Worm (Caenorhabditis elegans) whole organism, L1 larva: ENCODE measurements around the gene him-3.

ENCODE experiments used
- blmp-1 ChIP-seq: fragments of 150-350 bp; optimal IDR thresholded peaks from 2 replicates; lab custom pipeline; 2014; ENCODE audit warnings: missing biosample characterization, missing genetic modification characterization
- ceh-8 ChIP-seq: fragments of 200-800 bp; sonication (Bioruptor generic); optimal IDR thresholded peaks from 2 replicates; lab custom pipeline; 2018; ENCODE audit warnings: mild to moderate bottlenecking, missing genetic modification characterization, moderate library complexity, missing compliant biosample characterization
- ceh-88 ChIP-seq: fragments of 200-800 bp; sonication (Bioruptor generic); IDR thresholded peaks from 2 replicates; pipeline ENCODE4 v1.3.6; 2022; ENCODE audit warnings: missing genetic modification characterization, missing compliant biosample characterization
- ces-1 ChIP-seq: fragments of 150-350 bp; optimal IDR thresholded peaks from 2 replicates; lab custom pipeline; 2014; ENCODE audit warnings: missing biosample characterization, missing genetic modification reagents, missing genetic modification characterization
- dpl-1 ChIP-seq, 3 experiments: fragments of 150-350 bp in 2 of 3; sonication (generic microtip) in 1 of 3; optimal IDR thresholded peaks; 2 replicates each; lab custom pipeline; 2014 to 2017; ENCODE audit warnings: missing biosample characterization in 3 of 3, missing genetic modification characterization in 3 of 3, missing genetic modification reagents in 3 of 3
- dsc-1 ChIP-seq: sonication (generic microtip); optimal IDR thresholded peaks from 2 replicates; lab custom pipeline; 2016; ENCODE audit warnings: mild to moderate bottlenecking, missing genetic modification characterization, missing compliant biosample characterization
- efl-3 ChIP-seq: fragments of 200-800 bp; sonication (Bioruptor generic); optimal IDR thresholded peaks from 2 replicates; lab custom pipeline; 2018; ENCODE audit warnings: mild to moderate bottlenecking, missing genetic modification characterization, missing compliant biosample characterization
- fkh-10 ChIP-seq: sonication (generic microtip); optimal IDR thresholded peaks from 2 replicates; lab custom pipeline; 2017; ENCODE audit warnings: missing biosample characterization, missing genetic modification reagents, missing genetic modification characterization
- fkh-8 ChIP-seq: sonication (generic microtip); optimal IDR thresholded peaks from 2 replicates; lab custom pipeline; 2016; ENCODE audit warnings: mild to moderate bottlenecking, missing genetic modification characterization, missing compliant biosample characterization
- fos-1 ChIP-seq: fragments of 150-350 bp; optimal IDR thresholded peaks from 2 replicates; lab custom pipeline; 2014; ENCODE audit warnings: missing biosample characterization, missing genetic modification characterization
- hlh-17 ChIP-seq: fragments of 200-800 bp; sonication (Bioruptor generic); optimal IDR thresholded peaks from 2 replicates; lab custom pipeline; 2018; ENCODE audit warnings: missing genetic modification characterization, mild to moderate bottlenecking, missing compliant biosample characterization, moderate library complexity, borderline replicate concordance
- irx-1 ChIP-seq: sonication (generic microtip); optimal IDR thresholded peaks from 2 replicates; lab custom pipeline; 2016; ENCODE audit warnings: missing genetic modification characterization, missing compliant biosample characterization
- isw-1 ChIP-seq: fragments of 200-800 bp; sonication (Bioruptor generic); IDR thresholded peaks from 2 replicates; pipeline ENCODE4 v1.3.6; 2022; ENCODE audit warnings: missing genetic modification characterization, missing compliant biosample characterization
- jun-1 ChIP-seq: fragments of 150-350 bp; optimal IDR thresholded peaks from 2 replicates; lab custom pipeline; 2014; ENCODE audit warnings: missing biosample characterization, missing genetic modification reagents, missing genetic modification characterization
- lin-13 ChIP-seq: fragments of 150-350 bp; optimal IDR thresholded peaks from 2 replicates; lab custom pipeline; 2014; ENCODE audit warnings: missing biosample characterization, missing genetic modification reagents, missing genetic modification characterization
- lin-35 ChIP-seq, 2 experiments: fragments of 150-350 bp; optimal IDR thresholded peaks; 2 replicates each; lab custom pipeline; 2014; ENCODE audit warnings: missing biosample characterization in 2 of 2, missing genetic modification characterization in 2 of 2, missing genetic modification reagents in 2 of 2
- lin-39 ChIP-seq: fragments of 150-350 bp; optimal IDR thresholded peaks from 2 replicates; lab custom pipeline; 2014; ENCODE audit warnings: missing biosample characterization, missing genetic modification reagents, missing genetic modification characterization
- lsy-2 ChIP-seq, 2 experiments: fragments of 150-350 bp; optimal IDR thresholded peaks; 2 replicates each; lab custom pipeline; 2014; ENCODE audit warnings: missing biosample characterization in 2 of 2, missing genetic modification characterization in 2 of 2
- mab-9 ChIP-seq: fragments of 200-800 bp; sonication (Bioruptor generic); IDR thresholded peaks from 2 replicates; pipeline ENCODE4 v1.3.6; 2022; ENCODE audit warnings: missing genetic modification reagents, missing genetic modification characterization, missing compliant biosample characterization
- mdl-1 ChIP-seq, 2 experiments: fragments of 150-350 bp; optimal IDR thresholded peaks; 2 replicates each; lab custom pipeline; 2014 to 2017; ENCODE audit warnings: missing biosample characterization in 2 of 2, missing genetic modification characterization in 2 of 2, inconsistent platforms in 1 of 2
- mef-2 ChIP-seq: fragments of 150-350 bp; optimal IDR thresholded peaks from 2 replicates; lab custom pipeline; 2014; ENCODE audit warnings: missing biosample characterization, missing genetic modification characterization
- mep-1 ChIP-seq: fragments of 150-350 bp; optimal IDR thresholded peaks from 2 replicates; lab custom pipeline; 2014; ENCODE audit warnings: missing biosample characterization, missing genetic modification characterization
- nhr-20 ChIP-seq: sonication (generic microtip); optimal IDR thresholded peaks from 2 replicates; lab custom pipeline; 2016; ENCODE audit warnings: mild to moderate bottlenecking, missing genetic modification characterization, missing compliant biosample characterization
- nhr-237 ChIP-seq: fragments of 150-350 bp; optimal IDR thresholded peaks from 2 replicates; lab custom pipeline; 2014; ENCODE audit warnings: missing biosample characterization, missing genetic modification characterization
- nhr-28 ChIP-seq: fragments of 150-350 bp; optimal IDR thresholded peaks from 2 replicates; lab custom pipeline; 2014; ENCODE audit warnings: missing biosample characterization, missing genetic modification characterization
- nhr-47 ChIP-seq: sonication (generic microtip); optimal IDR thresholded peaks from 2 replicates; lab custom pipeline; 2016; ENCODE audit warnings: mild to moderate bottlenecking, missing genetic modification characterization, moderate library complexity, missing compliant biosample characterization
- pax-3 ChIP-seq: fragments of 200-800 bp; sonication (Bioruptor generic); optimal IDR thresholded peaks from 2 replicates; lab custom pipeline; 2018; ENCODE audit warnings: mild to moderate bottlenecking, missing genetic modification characterization, moderate library complexity, missing compliant biosample characterization
- tbx-2 ChIP-seq: sonication (generic microtip); optimal IDR thresholded peaks from 2 replicates; lab custom pipeline; 2016; ENCODE audit warnings: missing genetic modification characterization, missing compliant biosample characterization
- unc-130 ChIP-seq: fragments of 150-350 bp; optimal IDR thresholded peaks from 2 replicates; lab custom pipeline; 2017; ENCODE audit warnings: missing biosample characterization, missing genetic modification characterization, inconsistent platforms
- unc-30 ChIP-seq: sonication (generic microtip); optimal IDR thresholded peaks from 2 replicates; lab custom pipeline; 2017; ENCODE audit warnings: missing biosample characterization, missing genetic modification characterization
- unc-62 ChIP-seq: fragments of 150-350 bp; optimal IDR thresholded peaks from 2 replicates; lab custom pipeline; 2014; ENCODE audit warnings: missing biosample characterization, missing genetic modification reagents, missing genetic modification characterization
- unc-98 ChIP-seq: fragments of 200-800 bp; sonication (Bioruptor generic); IDR thresholded peaks from 2 replicates; pipeline ENCODE4 v1.3.6; 2022; ENCODE audit warnings: missing genetic modification characterization, missing compliant biosample characterization
- zip-4 ChIP-seq: fragments of 200-800 bp; sonication (Bioruptor generic); optimal IDR thresholded peaks from 2 replicates; lab custom pipeline; 2018; ENCODE audit warnings: mild to moderate bottlenecking, missing genetic modification characterization, moderate library complexity, missing compliant biosample characterization
- ztf-11 ChIP-seq, 2 experiments: sonication (generic microtip); optimal IDR thresholded peaks; 2 replicates each; lab custom pipeline; 2016 to 2017; ENCODE audit warnings: missing genetic modification characterization in 2 of 2, missing biosample characterization in 1 of 2, missing compliant biosample characterization in 1 of 2
- ztf-4 ChIP-seq: fragments of 150-350 bp; optimal IDR thresholded peaks from 2 replicates; lab custom pipeline; 2014; ENCODE audit warnings: missing biosample characterization, missing genetic modification characterization

The him-3 gene

DNA sequence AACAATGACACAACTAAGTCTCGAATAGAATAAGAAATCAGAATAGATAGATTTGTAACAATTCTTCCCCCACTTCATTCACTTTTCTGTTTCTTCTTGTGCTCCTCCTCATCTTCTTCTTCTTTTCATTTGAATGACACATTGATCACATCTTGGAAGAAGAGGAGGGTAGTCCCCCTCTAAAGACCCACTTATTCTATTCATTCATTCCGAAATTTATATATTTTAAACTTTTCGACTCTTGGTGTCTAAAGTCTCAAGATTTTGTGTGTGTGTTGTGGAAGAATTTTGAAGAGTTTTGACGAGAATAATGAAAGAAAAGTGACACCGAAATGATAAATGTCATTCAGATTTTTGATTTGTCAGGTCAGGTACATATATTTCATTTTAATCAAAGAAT, 13.8 kb downstream of the him-3 start:
- no peak for TF ChIP-seq pax-3 (tag; lab: Kevin White, UChicago)
- no peak for TF ChIP-seq unc-98 (GFP tag; lab: Robert Waterston, UW)
- TF ChIP-seq tbx-2 (tag; lab: Kevin White, UChicago): no peak
- TF ChIP-seq fkh-10 (GFP tag; lab: Kevin White, UChicago): no peak
- no peak for TF ChIP-seq mdl-1 (tag; optimal IDR thresholded peaks at IDR 0.05; lab: Kevin White, UChicago)
- no peak for TF ChIP-seq ztf-4
- no peak for TF ChIP-seq lin-13
- TF ChIP-seq zip-4 (GFP tag; lab: Kevin White, UChicago): no peak
- no peak for TF ChIP-seq unc-30 (tag; lab: Kevin White, UChicago)
- TF ChIP-seq dsc-1 (tag; lab: Kevin White, UChicago): no peak
- TF ChIP-seq nhr-20 (tag; lab: Kevin White, UChicago): no peak

DNA sequence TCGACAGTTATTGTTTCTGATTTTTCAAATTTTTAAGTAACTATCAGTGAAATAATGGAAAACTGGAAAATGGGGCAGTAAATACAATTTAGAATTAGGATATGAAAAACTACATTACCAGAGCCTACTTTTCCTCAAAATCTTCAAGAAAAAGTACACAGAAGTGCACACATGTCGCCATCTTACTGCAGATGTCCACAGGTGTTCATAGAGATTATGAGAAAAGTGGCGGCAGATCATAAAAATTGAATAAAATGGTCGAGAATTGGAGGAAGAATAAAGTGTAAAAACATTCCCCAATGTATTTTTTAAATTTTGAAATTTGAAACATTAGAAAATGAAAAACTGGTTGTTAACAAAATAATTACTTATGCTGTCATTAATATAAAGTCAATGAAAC, 20.6 kb downstream of the him-3 start:
- TF ChIP-seq isw-1 (no peak), unc-30 (tag; lab: Kevin White, UChicago) (no peak), mef-2 (tag; lab: Kevin White, UChicago) (no peak), fos-1 (tag; lab: Kevin White, UChicago) (no peak), blmp-1 (no peak)

DNA sequence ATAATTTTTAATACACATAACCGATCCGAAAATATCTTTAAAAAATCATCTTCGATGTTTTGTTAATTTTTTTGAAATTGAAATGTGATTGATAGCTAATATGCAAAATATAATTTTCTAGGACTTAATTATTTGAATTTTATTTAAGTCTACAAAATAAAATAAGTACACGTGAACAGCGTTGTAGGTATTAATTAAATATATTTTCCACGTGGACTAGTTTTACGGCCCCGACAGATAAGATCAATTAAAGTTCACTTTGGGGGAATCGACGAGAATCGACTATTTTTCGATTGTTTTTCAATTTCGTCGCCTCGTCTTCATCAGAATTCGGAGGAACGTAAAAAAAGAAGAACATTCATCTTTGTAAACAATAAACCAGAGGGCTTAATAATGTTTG, 21.9 kb downstream of the him-3 start, which contains the start of gene C25A8.5:
Gene C25A8.5, plus strand, starts transcription at position 301 of the 400 bp plus-strand sequence.
- TF ChIP-seq hlh-17 (no peak), dpl-1 (GFP tag; optimal IDR thresholded peaks at IDR 0.05; lab: Kevin White, UChicago) (no peak), mep-1 (tag; lab: Kevin White, UChicago) (no peak), nhr-47 (tag; lab: Kevin White, UChicago) (no peak), fos-1 (tag; lab: Kevin White, UChicago) (no peak), efl-3 (no peak), irx-1 (no peak)

DNA sequence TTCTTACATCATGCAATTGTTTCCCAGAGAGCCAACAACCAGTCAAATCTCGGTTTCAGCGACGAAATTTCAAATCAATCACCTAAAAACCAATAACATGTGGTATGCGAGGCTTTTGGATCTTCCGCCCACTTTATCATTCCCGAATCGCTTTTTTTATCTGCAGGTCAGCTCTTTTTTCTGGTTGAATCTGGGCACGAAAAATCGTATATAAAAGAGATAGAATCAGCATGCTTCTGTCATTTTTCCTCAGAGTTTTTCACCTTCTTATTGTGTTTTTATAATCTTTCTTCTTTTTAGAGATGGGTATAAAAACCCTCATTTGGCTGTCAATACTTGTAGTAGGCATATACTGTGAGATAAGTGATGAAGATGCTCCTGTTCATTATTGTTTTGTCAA, 26.0 kb downstream of the him-3 start, which contains the start of gene cht-3:
Gene cht-3, plus strand, starts transcription at position 301 of the 400 bp plus-strand sequence.
- TF ChIP-seq nhr-237 (tag; lab: Kevin White, UChicago) (no peak), ces-1 (GFP tag; lab: Kevin White, UChicago) (no peak), unc-130 (tag; lab: Kevin White, UChicago) (no peak), unc-62 (GFP tag; lab: Kevin White, UChicago) (no peak), lsy-2 (tag; optimal IDR thresholded peaks at IDR 0.05; lab: Kevin White, UChicago) (no peak), nhr-28 (tag; lab: Kevin White, UChicago) (no peak), mab-9 (GFP tag; lab: Robert Waterston, UW) (no peak), ceh-8 (GFP tag; lab: Kevin White, UChicago) (no peak), fkh-8 (tag; lab: Kevin White, UChicago) (no peak), ceh-88 (GFP tag; lab: Robert Waterston, UW) (no peak)

DNA sequence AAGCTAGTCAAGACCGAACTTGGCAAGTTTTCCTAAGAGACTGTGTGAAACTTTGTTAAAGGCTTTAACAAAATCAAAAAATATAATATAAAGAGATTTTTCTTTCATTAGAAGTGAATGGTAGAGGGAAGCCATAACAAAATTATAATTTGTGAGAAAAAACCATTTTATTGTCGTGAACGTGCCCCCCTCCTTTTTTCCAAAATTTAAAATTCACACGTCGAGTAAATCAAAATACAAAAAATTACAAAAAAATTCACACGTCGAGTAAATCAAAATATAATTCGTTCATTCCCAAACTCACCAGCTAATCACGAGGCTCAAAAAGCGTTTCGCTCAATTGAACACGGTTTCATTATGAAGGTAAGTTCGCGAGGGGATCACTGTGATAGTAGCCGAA, 32.2 kb downstream of the him-3 start, which contains the start of gene C25A8.2:
Gene C25A8.2, plus strand, starts transcription at position 301 of the 400 bp plus-strand sequence.
- no peak for TF ChIP-seq jun-1 (tag; lab: Kevin White, UChicago)
- TF ChIP-seq ztf-11 (tag; optimal IDR thresholded peaks at IDR 0.05; lab: Kevin White, UChicago): no peak
- no peak for TF ChIP-seq lin-35 (GFP tag; optimal IDR thresholded peaks at IDR 0.05; lab: Kevin White, UChicago)
- TF ChIP-seq lin-39 (tag; lab: Kevin White, UChicago): no peak
- TF ChIP-seq blmp-1: no peak
- TF ChIP-seq mef-2 (tag; lab: Kevin White, UChicago): no peak
- TF ChIP-seq ces-1 (GFP tag; lab: Kevin White, UChicago): no peak
